Worm (Caenorhabditis elegans) whole organism, late embryonic: ENCODE measurements around the gene cyp-35A2.
"Not testable (repeated sequence)": the region's sequence is repeated elsewhere in the genome, so short reads cannot be mapped to it uniquely, and the experiment has no call there.

Source experiments
- C08G9.2 ChIP-seq: sonication (generic microtip); optimal IDR thresholded peaks from 2 replicates; lab custom pipeline; 2016; ENCODE audit warnings: mild to moderate bottlenecking, missing genetic modification characterization, moderate library complexity, missing compliant biosample characterization
- C38D4.7 ChIP-seq: fragments of 200-800 bp; sonication (Bioruptor generic); optimal IDR thresholded peaks from 2 replicates; lab custom pipeline; 2018; ENCODE audit warnings: mild to moderate bottlenecking, missing genetic modification characterization, moderate library complexity, missing compliant biosample characterization
- K02D7.2 ChIP-seq: sonication (generic microtip); optimal IDR thresholded peaks from 2 replicates; lab custom pipeline; 2017; ENCODE audit warnings: mild to moderate bottlenecking, missing genetic modification characterization, missing compliant biosample characterization
- K09A11.1 ChIP-seq: sonication (generic microtip); optimal IDR thresholded peaks from 2 replicates; lab custom pipeline; 2017; ENCODE audit warnings: antibody characterized with exemption, mild to moderate bottlenecking, missing genetic modification characterization, missing compliant biosample characterization; ENCODE audit not compliant: insufficient read depth
- T23F11.4 ChIP-seq: fragments of 200-800 bp; sonication (Bioruptor generic); optimal IDR thresholded peaks from 2 replicates; lab custom pipeline; 2018; ENCODE audit warnings: mild to moderate bottlenecking, missing genetic modification characterization, missing compliant biosample characterization
- ceh-2 ChIP-seq: sonication (generic microtip); optimal IDR thresholded peaks from 2 replicates; lab custom pipeline; 2016; ENCODE audit warnings: missing genotype, missing genetic modification characterization, missing compliant biosample characterization
- ceh-24 ChIP-seq: sonication (generic microtip); optimal IDR thresholded peaks from 2 replicates; lab custom pipeline; 2016; ENCODE audit warnings: mild to moderate bottlenecking, missing genetic modification characterization, missing compliant biosample characterization
- ceh-30 ChIP-seq: fragments of 150-350 bp; optimal IDR thresholded peaks from 2 replicates; lab custom pipeline; 2014; ENCODE audit warnings: missing biosample characterization, missing genetic modification characterization
- ceh-31 ChIP-seq: sonication (generic microtip); optimal IDR thresholded peaks from 2 replicates; lab custom pipeline; 2016; ENCODE audit warnings: missing genetic modification characterization, missing compliant biosample characterization
- elt-2 ChIP-seq: sonication (generic microtip); optimal IDR thresholded peaks from 2 replicates; lab custom pipeline; 2016; ENCODE audit warnings: missing genetic modification reagents, missing genetic modification characterization, missing compliant biosample characterization
- elt-4 ChIP-seq: sonication (generic microtip); optimal IDR thresholded peaks from 2 replicates; lab custom pipeline; 2016; ENCODE audit warnings: missing genetic modification characterization, missing compliant biosample characterization
- ets-4 ChIP-seq: sonication (generic microtip); optimal IDR thresholded peaks from 2 replicates; lab custom pipeline; 2016; ENCODE audit warnings: missing genetic modification characterization, missing compliant biosample characterization
- fax-1 ChIP-seq: sonication (generic microtip); optimal IDR thresholded peaks from 2 replicates; lab custom pipeline; 2016; ENCODE audit warnings: missing genotype, missing genetic modification characterization, missing compliant biosample characterization
- fkh-6 ChIP-seq: sonication (generic microtip); optimal IDR thresholded peaks from 2 replicates; lab custom pipeline; 2016; ENCODE audit warnings: missing genetic modification characterization, missing compliant biosample characterization
- hlh-13 ChIP-seq: fragments of 200-800 bp; sonication (Bioruptor generic); optimal IDR thresholded peaks from 2 replicates; lab custom pipeline; 2018; ENCODE audit warnings: mild to moderate bottlenecking, missing genetic modification characterization, missing compliant biosample characterization
- hlh-15 ChIP-seq: sonication (generic microtip); optimal IDR thresholded peaks from 2 replicates; lab custom pipeline; 2016; ENCODE audit warnings: missing genetic modification characterization, missing compliant biosample characterization
- hlh-30 ChIP-seq: sonication (generic microtip); optimal IDR thresholded peaks from 2 replicates; lab custom pipeline; 2017; ENCODE audit warnings: antibody characterized with exemption, missing genetic modification characterization, missing compliant biosample characterization; ENCODE audit not compliant: insufficient read depth
- hlh-8 ChIP-seq: sonication (generic microtip); optimal IDR thresholded peaks from 2 replicates; lab custom pipeline; 2016; ENCODE audit warnings: missing genotype, missing genetic modification characterization, missing compliant biosample characterization
- lin-11 ChIP-seq: fragments of 200-800 bp; sonication (Bioruptor generic); optimal IDR thresholded peaks from 2 replicates; lab custom pipeline; 2018; ENCODE audit warnings: mild to moderate bottlenecking, missing genetic modification characterization, missing compliant biosample characterization
- madf-2 ChIP-seq: sonication (generic microtip); optimal IDR thresholded peaks from 2 replicates; lab custom pipeline; 2017; ENCODE audit warnings: missing genetic modification characterization, missing compliant biosample characterization
- mec-3 ChIP-seq: sonication (generic microtip); optimal IDR thresholded peaks from 2 replicates; lab custom pipeline; 2016; ENCODE audit warnings: borderline replicate concordance, missing genetic modification characterization, missing compliant biosample characterization
- nfya-1 ChIP-seq: sonication (generic microtip); optimal IDR thresholded peaks from 2 replicates; lab custom pipeline; 2017; ENCODE audit warnings: missing genetic modification characterization, mild to moderate bottlenecking, missing compliant biosample characterization, antibody characterized with exemption, moderate library complexity
- odd-2 ChIP-seq: sonication (generic microtip); optimal IDR thresholded peaks from 2 replicates; lab custom pipeline; 2017; ENCODE audit warnings: antibody characterized with exemption, mild to moderate bottlenecking, missing genetic modification characterization, missing compliant biosample characterization
- pha-4 ChIP-seq: fragments of 150-350 bp; optimal IDR thresholded peaks from 2 replicates; lab custom pipeline; 2018; ENCODE audit warnings: missing biosample characterization, missing genetic modification reagents, missing genetic modification characterization
- pqm-1 ChIP-seq: sonication (generic microtip); optimal IDR thresholded peaks from 2 replicates; lab custom pipeline; 2016; ENCODE audit warnings: missing genetic modification characterization, missing compliant biosample characterization
- pros-1 ChIP-seq: fragments of 150-350 bp; optimal IDR thresholded peaks from 2 replicates; lab custom pipeline; 2014; ENCODE audit warnings: missing biosample characterization, missing genetic modification reagents, missing genetic modification characterization
- ref-2 ChIP-seq: sonication (generic microtip); optimal IDR thresholded peaks from 2 replicates; lab custom pipeline; 2016; ENCODE audit warnings: missing genetic modification characterization, missing compliant biosample characterization
- sox-2 ChIP-seq: fragments of 200-800 bp; sonication (Bioruptor generic); IDR thresholded peaks from 2 replicates; pipeline ENCODE4 v1.3.6; 2022; ENCODE audit warnings: missing genetic modification reagents, missing genetic modification characterization, missing compliant biosample characterization
- syd-9 ChIP-seq: sonication (generic microtip); optimal IDR thresholded peaks from 2 replicates; lab custom pipeline; 2016; ENCODE audit warnings: mild to moderate bottlenecking, missing genetic modification characterization, moderate library complexity, missing compliant biosample characterization
- tbx-7 ChIP-seq: sonication (generic microtip); optimal IDR thresholded peaks from 2 replicates; lab custom pipeline; 2016; ENCODE audit warnings: missing genotype, missing genetic modification characterization, missing compliant biosample characterization
- ttx-3 ChIP-seq: sonication (generic microtip); optimal IDR thresholded peaks from 2 replicates; lab custom pipeline; 2016; ENCODE audit warnings: missing genetic modification reagents, missing genetic modification characterization, missing compliant biosample characterization
- unc-42 ChIP-seq: sonication (generic microtip); optimal IDR thresholded peaks from 2 replicates; lab custom pipeline; 2016; ENCODE audit warnings: missing genotype, missing genetic modification characterization, missing compliant biosample characterization
- unc-55 ChIP-seq: sonication (generic microtip); optimal IDR thresholded peaks from 2 replicates; lab custom pipeline; 2017; ENCODE audit warnings: missing biosample characterization, missing genetic modification reagents, missing genetic modification characterization
- unc-86 ChIP-seq: sonication (generic microtip); optimal IDR thresholded peaks from 2 replicates; lab custom pipeline; 2016; ENCODE audit warnings: missing genetic modification characterization, missing compliant biosample characterization
- zip-5 ChIP-seq: sonication (generic microtip); optimal IDR thresholded peaks from 2 replicates; lab custom pipeline; 2016; ENCODE audit warnings: missing genetic modification characterization, missing compliant biosample characterization
- ztf-16 ChIP-seq: sonication (generic microtip); optimal IDR thresholded peaks from 2 replicates; lab custom pipeline; 2017; ENCODE audit warnings: missing genetic modification characterization, missing compliant biosample characterization

Gene cyp-35A2

DNA sequence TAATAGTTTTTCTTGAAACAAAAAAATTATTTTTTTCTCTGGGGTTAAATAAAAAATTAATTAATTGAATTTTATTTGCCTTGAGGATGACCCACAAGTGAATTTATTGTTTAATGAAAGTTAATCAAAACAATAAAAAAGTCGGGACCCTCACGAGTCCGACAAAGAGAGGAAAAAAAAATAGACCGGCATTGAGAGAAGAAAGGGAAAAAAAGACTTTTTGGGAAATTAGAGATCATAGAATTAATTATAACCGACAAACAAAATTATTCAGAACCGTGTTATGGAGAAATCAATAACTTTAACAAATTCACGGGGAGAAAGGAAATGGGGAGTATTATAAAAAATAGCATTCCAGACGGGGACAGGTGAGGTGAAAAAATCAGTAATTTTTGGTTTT lies 26.8 kb downstream of the cyp-35A2 start, which contains the start of gene F10G2.7:
Gene F10G2.7 (minus strand): TSS at position 101 of the 400 bp plus-strand sequence.
- not testable (repeated sequence) for TF ChIP-seq pha-4; odd-2 (tag; lab: Kevin White, UChicago); lin-11 (tag; lab: Kevin White, UChicago)

DNA sequence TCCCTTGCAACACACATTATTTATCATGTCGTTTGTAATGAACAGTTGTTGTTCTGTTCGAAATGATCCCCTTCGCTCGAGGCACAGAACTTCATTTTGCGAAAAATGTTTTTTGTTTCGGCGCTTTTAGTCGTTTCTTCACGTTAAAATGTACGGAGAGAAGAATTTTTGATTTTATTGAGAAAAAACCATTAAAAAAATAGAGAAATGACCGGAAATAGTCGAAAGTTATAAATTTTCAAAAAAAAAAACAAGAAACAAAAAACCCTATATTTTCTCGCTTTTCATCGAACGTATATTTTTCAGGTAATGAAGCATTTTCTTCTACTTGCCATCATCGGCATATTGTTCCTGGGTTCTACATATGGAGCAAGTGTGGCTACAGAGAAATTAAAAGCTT lies 31.7 kb downstream of the cyp-35A2 start, which contains the start of gene F10G2.1:
Gene F10G2.1 (plus strand): TSS at position 301 of the 400 bp plus-strand sequence.
- TF ChIP-seq hlh-15 (no peak), fax-1 (tag; lab: Kevin White, UChicago) (no peak), pros-1 (tag; lab: Kevin White, UChicago) (no peak), nfya-1 (tag; lab: Kevin White, UChicago) (no peak), ceh-31 (tag; lab: Kevin White, UChicago) (no peak), ztf-16 (tag; lab: Kevin White, UChicago) (no peak), C38D4.7 (no peak), odd-2 (tag; lab: Kevin White, UChicago) (no peak), tbx-7 (no peak)

- TF ChIP-seq elt-4 (tag; lab: Kevin White, UChicago) (no peak), syd-9 (tag; lab: Kevin White, UChicago) (no peak), K09A11.1 (tag; lab: Kevin White, UChicago) (no peak), lin-11 (tag; lab: Kevin White, UChicago) (no peak), hlh-30 (tag; lab: Kevin White, UChicago) (no peak), tbx-7 (no peak), unc-55 (no peak), hlh-13 (GFP tag; lab: Kevin White, UChicago) (no peak), ref-2 (tag; lab: Kevin White, UChicago) (no peak), C08G9.2 (tag; lab: Kevin White, UChicago) (no peak), ttx-3 (no peak), ceh-2 (no peak), ets-4 (tag; lab: Kevin White, UChicago) (no peak), fax-1 (tag; lab: Kevin White, UChicago) (no peak)
Measured at ce11 chrV:7330868-7331267, 33.1 kb downstream of the cyp-35A2 start, which contains the start of gene F10G2.2. Gene F10G2.2 (plus strand): TSS chrV:7331168.

ce11 chrV:7328092-7328491 lies 35.9 kb downstream of the cyp-35A2 start, which contains the start of gene clec-7:
Gene clec-7 (plus strand): TSS chrV:7328392.
- TF ChIP-seq ceh-24 (tag; lab: Kevin White, UChicago) = no peak
- no peak for TF ChIP-seq mec-3
- TF ChIP-seq ceh-31 (tag; lab: Kevin White, UChicago) = no peak
- TF ChIP-seq fkh-6 (tag; lab: Kevin White, UChicago) = no peak
- no peak for TF ChIP-seq ceh-2
- TF ChIP-seq K02D7.2 (tag; lab: Kevin White, UChicago) = no peak
- TF ChIP-seq pqm-1 = no peak
- TF ChIP-seq elt-2 (tag; lab: Kevin White, UChicago) = no peak
- TF ChIP-seq unc-86 (tag; lab: Kevin White, UChicago) = no peak
- TF ChIP-seq T23F11.4 (GFP tag; lab: Kevin White, UChicago) = no peak
- TF ChIP-seq hlh-8 = no peak
- no peak for TF ChIP-seq zip-5 (tag; lab: Kevin White, UChicago)
- no peak for TF ChIP-seq ttx-3
- TF ChIP-seq sox-2 (GFP tag; lab: Robert Waterston, UW) = no peak
- no peak for TF ChIP-seq madf-2 (tag; lab: Kevin White, UChicago)
- TF ChIP-seq ceh-30 (tag; lab: Kevin White, UChicago) = no peak
- TF ChIP-seq unc-42 = no peak
- no peak for TF ChIP-seq elt-4 (tag; lab: Kevin White, UChicago)
